Worm (Caenorhabditis elegans): Measurements from ENCODE around the gene mstr-2.
A peak's percentile ranks its signal among the peaks of the same experiment; 100 is the strongest.

mstr-2 gene

DNA sequence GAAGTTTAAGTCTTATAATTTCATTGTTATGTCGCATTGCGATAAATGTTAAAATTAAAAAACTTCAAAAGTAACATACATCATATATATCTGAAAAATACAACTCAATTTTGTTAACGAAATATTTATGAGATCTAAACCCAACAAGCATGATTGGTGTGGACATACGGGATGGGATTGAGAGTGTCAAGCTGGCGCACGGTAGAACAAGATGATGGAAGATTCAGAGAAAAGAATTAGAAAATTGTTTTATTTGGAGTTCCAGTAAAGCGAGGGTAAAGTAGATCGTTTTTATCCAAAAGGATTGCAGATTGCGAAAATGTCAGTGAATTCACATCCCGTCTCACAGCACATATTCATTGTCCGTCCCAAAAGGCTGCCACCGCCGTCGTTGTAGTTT lies 7.9 kb downstream of the mstr-2 start (continued):
- no peak for TF ChIP-seq ceh-40 (GFP tag; IDR thresholded peaks at IDR 0.05)
- peak; percentile 46 for TF ChIP-seq hmg-1.2 (GFP tag; IDR thresholded peaks at IDR 0.05)
- TF ChIP-seq dox-1 (GFP tag; IDR thresholded peaks at IDR 0.05): no peak
- no peak for TF ChIP-seq aptf-2 (GFP tag; conservative IDR thresholded peaks at IDR 0.05)
- peak; percentile 82 for TF ChIP-seq Y53G8AR.9 (GFP tag; conservative IDR thresholded peaks at IDR 0.05)
- 0 out of 2 replicates have a peak, but pooled peaks have one; percentile 43 for TF ChIP-seq egl-44 (GFP tag; IDR thresholded peaks at IDR 0.05)
- no peak for TF ChIP-seq him-1 (tag; optimal IDR thresholded peaks at IDR 0.05)
- TF ChIP-seq atf-7 (tag; optimal IDR thresholded peaks at IDR 0.05): peak; percentile 17
- TF ChIP-seq sptf-2 (GFP tag; optimal IDR thresholded peaks at IDR 0.05): no peak
- no peak for TF ChIP-seq Y53F4B.3 (GFP tag; IDR thresholded peaks at IDR 0.05)
- no peak for TF ChIP-seq nhr-179 (tag; optimal IDR thresholded peaks at IDR 0.05)
- TF ChIP-seq bed-1 (GFP tag; IDR thresholded peaks at IDR 0.05): 0 out of 2 replicates have a peak, but pooled peaks have one; percentile 35
- TF ChIP-seq aptf-3 (GFP tag; IDR thresholded peaks at IDR 0.05): no peak
- TF ChIP-seq T07F8.4 (tag; optimal IDR thresholded peaks at IDR 0.05): no peak

- no peak for TF ChIP-seq B0019.2 (GFP tag; conservative IDR thresholded peaks at IDR 0.05)
- no peak for TF ChIP-seq atf-7 (tag; optimal IDR thresholded peaks at IDR 0.05)
- TF ChIP-seq fkh-3 (tag; optimal IDR thresholded peaks at IDR 0.05): no peak
- TF ChIP-seq K12H6.12 (tag; optimal IDR thresholded peaks at IDR 0.05): no peak
- TF ChIP-seq tbx-9 (tag; optimal IDR thresholded peaks at IDR 0.05; ENCODE audit: borderline replicate concordance): no peak
- no peak for TF ChIP-seq ztf-25 (GFP tag; IDR thresholded peaks at IDR 0.05)
- no peak for TF ChIP-seq rpc-1 (optimal IDR thresholded peaks at IDR 0.05)
- no peak for TF ChIP-seq rpc-1 (tag; optimal IDR thresholded peaks at IDR 0.05)
- no peak for TF ChIP-seq lsl-1 (GFP tag; optimal IDR thresholded peaks at IDR 0.05)
- no peak for TF ChIP-seq F49E8.2 (tag; optimal IDR thresholded peaks at IDR 0.05; ENCODE audit: insufficient read depth)
- no peak for TF ChIP-seq Y95B8A.8 (GFP tag; IDR thresholded peaks at IDR 0.05)
- TF ChIP-seq nhr-90 (tag; optimal IDR thresholded peaks at IDR 0.05): no peak
- TF ChIP-seq snpc-1.3 (tag; optimal IDR thresholded peaks at IDR 0.05; ENCODE audit: insufficient read depth): no peak
Measured at ce11 chrIII:4477472-4477871, 8.6 kb downstream of the mstr-2 start, which contains the start of gene ins-17. Gene ins-17, minus strand, starts transcription at chrIII:4477572.

DNA sequence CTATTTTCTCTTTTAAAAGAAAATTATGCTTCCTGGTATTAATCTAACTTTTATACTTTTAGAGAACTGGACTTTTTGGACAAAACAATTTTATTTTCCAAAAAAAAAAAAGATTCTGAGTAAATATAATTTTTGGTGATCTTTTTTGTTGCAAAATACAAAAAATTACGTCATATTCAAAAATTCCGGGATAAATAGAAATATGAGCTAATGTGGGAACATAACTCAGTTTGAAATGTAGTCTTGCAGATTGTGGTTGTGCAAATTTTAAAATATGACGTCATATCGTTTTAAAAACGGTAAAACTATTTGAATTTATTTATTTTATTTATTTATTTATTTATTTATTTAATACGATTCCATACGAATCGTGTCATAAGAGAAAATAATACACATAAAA lies 12.9 kb downstream of the mstr-2 start:
- TF ChIP-seq rpc-1 (optimal IDR thresholded peaks at IDR 0.05) (no peak), rpc-1 (tag; optimal IDR thresholded peaks at IDR 0.05) (no peak), nfyb-1 (GFP tag; IDR thresholded peaks at IDR 0.05) (no peak), sdz-38 (tag; optimal IDR thresholded peaks at IDR 0.05) (no peak), nhr-179 (tag; optimal IDR thresholded peaks at IDR 0.05) (no peak), zim-3 (tag; optimal IDR thresholded peaks at IDR 0.05) (no peak), madf-10 (tag; optimal IDR thresholded peaks at IDR 0.05) (no peak), madf-3 (GFP tag; IDR thresholded peaks at IDR 0.05) (no peak), F10E7.11 (tag; optimal IDR thresholded peaks at IDR 0.05) (no peak), athp-1 (tag; optimal IDR thresholded peaks at IDR 0.05) (no peak), ceh-58 (GFP tag; IDR thresholded peaks at IDR 0.05) (no peak), K12H6.12 (tag; optimal IDR thresholded peaks at IDR 0.05) (no peak), B0261.1 (tag; optimal IDR thresholded peaks at IDR 0.05) (no peak), xnd-1 (tag; optimal IDR thresholded peaks at IDR 0.05) (no peak), F33H1.4 (GFP tag; IDR thresholded peaks at IDR 0.05) (no peak), nhr-120 (GFP tag; IDR thresholded peaks at IDR 0.05) (no peak), ztf-22 (GFP tag; optimal IDR thresholded peaks at IDR 0.05) (no peak), F22D6.2 (tag; optimal IDR thresholded peaks at IDR 0.05) (no peak), unc-130 (GFP tag; optimal IDR thresholded peaks at IDR 0.05) (no peak), nhr-80 (tag; optimal IDR thresholded peaks at IDR 0.05) (no peak)
